Fruit fly (Drosophila melanogaster): ENCODE results near the gene Trs33.

Trs33 gene

dm6 chr3R:15356152-15356551, 5.4 kb upstream of the Trs33 start:
- TF ChIP-seq CG11617 (GFP tag; optimal IDR thresholded peaks at IDR 0.05) (no peak), Mnt (GFP tag; optimal IDR thresholded peaks at IDR 0.05) (peak; percentile 10), tj (GFP tag; optimal IDR thresholded peaks at IDR 0.05) (peak; percentile 100), ovo (GFP tag; optimal IDR thresholded peaks at IDR 0.05) (no peak)

DNA sequence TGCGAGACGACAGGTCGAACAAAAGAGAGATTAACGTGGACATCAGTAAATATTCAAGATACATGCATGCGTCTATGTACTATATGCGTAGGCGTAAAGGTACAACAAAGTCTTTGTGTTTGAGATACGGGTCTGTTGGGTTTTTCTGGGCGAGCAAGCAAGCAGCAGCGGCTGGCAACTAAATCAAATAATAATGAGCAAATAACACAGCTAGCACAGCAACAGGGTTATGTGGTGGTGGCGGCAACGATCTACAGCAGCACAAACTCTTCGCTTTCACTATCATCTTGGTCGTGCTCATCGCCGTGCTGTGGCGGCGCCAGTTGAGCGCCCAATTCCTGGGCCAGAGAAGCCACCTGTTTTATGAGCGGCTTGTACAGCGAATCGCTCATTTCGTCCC, 3.2 kb upstream of the Trs33 start:
- no peak for TF ChIP-seq ovo (GFP tag; optimal IDR thresholded peaks at IDR 0.05)
- TF ChIP-seq Clk (GFP tag; optimal IDR thresholded peaks at IDR 0.05) = no peak
- no peak for TF ChIP-seq CG33017 (tag; optimal IDR thresholded peaks at IDR 0.05)
- TF ChIP-seq CG7045 (GFP tag; optimal IDR thresholded peaks at IDR 0.05) = no peak
- TF ChIP-seq cnc (optimal IDR thresholded peaks at IDR 0.05) = no peak
- no peak for TF ChIP-seq Hr96 (GFP tag; optimal IDR thresholded peaks at IDR 0.05)
- TF ChIP-seq CG12768 (GFP tag; optimal IDR thresholded peaks at IDR 0.05) = no peak
- TF ChIP-seq cic (GFP tag; optimal IDR thresholded peaks at IDR 0.05) = no peak

DNA sequence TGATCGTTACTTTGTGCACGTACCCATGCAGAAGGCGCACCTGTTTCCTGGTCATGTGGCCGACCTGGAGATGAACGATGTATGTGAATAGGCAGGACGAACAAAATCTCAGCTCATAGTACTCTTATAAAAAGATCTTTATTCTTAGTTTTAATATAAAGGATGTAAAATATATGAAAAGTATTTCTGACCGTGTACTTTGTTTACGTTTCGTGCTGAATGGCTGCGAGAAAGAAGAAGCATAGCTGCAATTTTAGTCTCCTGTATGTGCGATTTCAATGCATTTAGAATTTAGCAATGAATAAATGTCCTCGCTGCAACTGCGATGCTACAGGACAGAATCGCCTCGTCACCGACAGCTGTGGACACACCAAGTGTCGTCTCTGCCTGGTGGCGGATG, 3.0 kb downstream of the Trs33 start, which contains the start of the genes CG42726 and CG42727:
Gene CG42726, plus strand, starts transcription at position 227 of the 400 bp plus-strand sequence.
Gene CG42727, plus strand, starts transcription at position 227 of the 400 bp plus-strand sequence.
- TF ChIP-seq bab1 (GFP tag; optimal IDR thresholded peaks at IDR 0.05) (peak; percentile 55), CG7101 (tag; optimal IDR thresholded peaks at IDR 0.05) (peak; percentile 36), Clk (GFP tag; optimal IDR thresholded peaks at IDR 0.05) (no peak), Mnt (GFP tag; optimal IDR thresholded peaks at IDR 0.05) (peak; percentile 34), CG12768 (GFP tag; optimal IDR thresholded peaks at IDR 0.05) (no peak), Hr96 (GFP tag; optimal IDR thresholded peaks at IDR 0.05) (no peak), Crg-1 (GFP tag; optimal IDR thresholded peaks at IDR 0.05) (no peak), tj (GFP tag; optimal IDR thresholded peaks at IDR 0.05) (peak; percentile 1), CG5204 (GFP tag; optimal IDR thresholded peaks at IDR 0.05) (no peak), CG11617 (GFP tag; optimal IDR thresholded peaks at IDR 0.05) (peak; percentile 26), CG14711 (tag; optimal IDR thresholded peaks at IDR 0.05) (peak; percentile 17)

DNA sequence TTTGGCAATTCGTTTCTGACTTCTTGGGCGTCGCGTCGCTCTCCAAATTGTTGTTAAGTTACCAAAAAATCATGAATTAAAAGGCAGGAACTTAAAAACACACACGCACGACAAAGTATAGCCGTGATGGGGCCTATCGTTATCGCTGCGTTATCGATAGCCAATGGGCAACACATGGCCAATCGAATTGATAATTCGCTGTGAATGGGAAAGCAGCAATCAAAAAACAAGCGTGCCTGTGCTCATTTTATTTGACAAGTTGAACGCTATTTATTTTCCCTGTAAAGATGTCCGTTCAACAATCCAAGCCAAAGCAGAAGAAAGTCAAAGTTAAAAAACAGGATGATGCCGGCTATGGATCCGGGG, 4.8 kb downstream of the Trs33 start, which contains the start of the genes Surf4 and CG31301:
Gene Surf4, minus strand, starts transcription at position 159 of the 366 bp plus-strand sequence.
Gene CG31301, plus strand, starts transcription at position 188 of the 366 bp plus-strand sequence.
- TF ChIP-seq kay (GFP tag; ENCODE audit: borderline replicate concordance) (no peak), Mnt (GFP tag; optimal IDR thresholded peaks at IDR 0.05) (peak; percentile 84), bab1 (GFP tag; optimal IDR thresholded peaks at IDR 0.05) (peak; percentile 41), CG7045 (GFP tag; optimal IDR thresholded peaks at IDR 0.05) (no peak), cnc (optimal IDR thresholded peaks at IDR 0.05) (no peak), CG12768 (GFP tag; optimal IDR thresholded peaks at IDR 0.05) (no peak)

DNA sequence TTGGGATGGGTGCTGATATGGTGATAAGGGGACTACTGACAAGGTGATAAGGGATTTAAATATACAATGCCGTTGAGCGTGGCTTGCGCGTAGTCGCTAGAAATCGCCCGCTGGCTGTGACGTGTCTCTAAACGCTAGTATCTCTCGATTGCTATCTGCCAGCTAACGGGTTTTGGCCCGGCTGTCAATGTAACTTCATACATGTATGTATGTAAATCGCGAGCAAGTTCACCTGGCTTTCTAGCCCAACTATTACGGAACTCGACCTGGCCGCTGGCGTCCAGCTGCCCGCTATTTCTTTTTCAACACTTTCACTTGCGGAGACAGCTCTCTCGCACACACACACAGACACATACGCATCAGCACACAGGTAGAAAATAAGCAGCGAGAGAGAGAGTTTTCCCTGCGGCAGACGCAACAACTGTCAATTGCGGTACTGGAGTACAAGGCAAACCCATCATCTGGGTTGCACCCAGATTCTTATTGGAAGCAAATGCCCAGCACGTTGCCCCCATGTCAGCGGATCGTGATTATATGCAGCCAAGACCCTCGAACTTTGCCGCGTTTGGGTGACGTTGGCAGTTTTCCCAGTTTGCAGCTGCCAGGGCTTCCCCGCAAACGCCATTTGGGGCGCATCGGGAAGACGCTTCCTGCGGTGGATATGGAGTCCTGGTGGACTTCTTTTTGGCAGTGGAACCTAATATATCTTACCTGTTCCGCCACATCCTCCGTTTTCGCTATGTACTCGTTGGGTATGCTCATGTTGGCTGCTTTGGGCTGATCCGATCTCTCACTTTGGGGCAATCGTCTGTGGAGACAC, 5.4 kb downstream of the Trs33 start:
- no peak for TF ChIP-seq CG14711 (tag; optimal IDR thresholded peaks at IDR 0.05)
- no peak for TF ChIP-seq cic (GFP tag; optimal IDR thresholded peaks at IDR 0.05)
- TF ChIP-seq bab1 (GFP tag; optimal IDR thresholded peaks at IDR 0.05) = no peak
- peak; percentile 60 to 77 for TF ChIP-seq cnc (optimal IDR thresholded peaks at IDR 0.05)
- peak; percentile 10 for TF ChIP-seq ovo (GFP tag; optimal IDR thresholded peaks at IDR 0.05)
- TF ChIP-seq tj (GFP tag; optimal IDR thresholded peaks at IDR 0.05) = peak; percentile 21
- no peak for TF ChIP-seq CG33017 (tag; optimal IDR thresholded peaks at IDR 0.05)

- no peak for TF ChIP-seq cnc (optimal IDR thresholded peaks at IDR 0.05)
- peak; percentile 68 for TF ChIP-seq pad (GFP tag; optimal IDR thresholded peaks at IDR 0.05)
- peak; percentile 44 for TF ChIP-seq CG14711 (tag; optimal IDR thresholded peaks at IDR 0.05)
- peak; percentile 90 for TF ChIP-seq toe (GFP tag; optimal IDR thresholded peaks at IDR 0.05)
- peak; percentile 35 for TF ChIP-seq CG12768 (GFP tag; optimal IDR thresholded peaks at IDR 0.05)
- TF ChIP-seq kay (GFP tag; ENCODE audit: borderline replicate concordance) = no peak
- peak; percentile 82 for TF ChIP-seq Mnt (GFP tag; optimal IDR thresholded peaks at IDR 0.05)
- peak; percentile 24 for TF ChIP-seq CG33017 (tag; optimal IDR thresholded peaks at IDR 0.05)
- TF ChIP-seq CG7045 (GFP tag; optimal IDR thresholded peaks at IDR 0.05) = peak; percentile 67
- TF ChIP-seq ovo (GFP tag; optimal IDR thresholded peaks at IDR 0.05) = peak; percentile 38
- no peak for TF ChIP-seq CG5204 (GFP tag; optimal IDR thresholded peaks at IDR 0.05)
- TF ChIP-seq CG7101 (tag; optimal IDR thresholded peaks at IDR 0.05) = peak; percentile 58
- peak; percentile 86 for TF ChIP-seq CG11617 (GFP tag; optimal IDR thresholded peaks at IDR 0.05)
- peak; percentile 51 for TF ChIP-seq Clk (GFP tag; optimal IDR thresholded peaks at IDR 0.05)
- TF ChIP-seq tj (GFP tag; optimal IDR thresholded peaks at IDR 0.05) = no peak
- TF ChIP-seq bab1 (GFP tag; optimal IDR thresholded peaks at IDR 0.05) = peak; percentile 1
- TF ChIP-seq Crg-1 (GFP tag; optimal IDR thresholded peaks at IDR 0.05) = peak; percentile 78
- peak; percentile 64 for TF ChIP-seq CG1620 (GFP tag; optimal IDR thresholded peaks at IDR 0.05)
- no peak for TF ChIP-seq Hr96 (GFP tag; optimal IDR thresholded peaks at IDR 0.05)
- peak; percentile 58 for TF ChIP-seq cic (GFP tag; optimal IDR thresholded peaks at IDR 0.05)
Observed at dm6 chr3R:15342926-15343685, 7.7 kb downstream of the Trs33 start, which contains the start of gene Nagk. Gene Nagk, minus strand, starts transcription at chr3R:15343256.
